Fruit fly (Drosophila melanogaster): ENCODE data around the gene CG13856.

DNA sequence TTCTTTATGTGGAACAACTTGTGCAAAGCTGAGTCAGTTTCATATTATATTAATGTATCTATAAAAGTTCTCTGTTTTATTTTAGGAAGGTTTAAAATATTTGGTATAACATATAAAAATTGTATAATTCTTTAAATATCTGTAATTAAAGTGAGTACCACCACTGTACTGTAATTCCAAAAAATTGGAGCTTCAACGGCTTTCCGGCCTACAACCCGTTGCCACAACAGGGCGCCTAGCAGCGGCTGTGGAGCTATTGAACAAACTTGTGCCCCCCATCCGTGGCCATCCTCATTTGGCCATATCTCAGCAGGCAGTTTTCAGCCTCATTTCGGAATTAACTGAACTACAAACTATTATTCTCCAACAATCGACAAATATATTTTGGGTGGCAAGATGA lies 3.2 kb downstream of the CG13856 start, which contains the start of gene CG13855:
- TF ChIP-seq psq (GFP tag; optimal IDR thresholded peaks at IDR 0.05) (no peak), dmrt93B (GFP tag; optimal IDR thresholded peaks at IDR 0.05) (no peak), Sp1 (GFP tag; optimal IDR thresholded peaks at IDR 0.05) (no peak), HLH106 (tag; optimal IDR thresholded peaks at IDR 0.05) (no peak), usp (GFP tag; optimal IDR thresholded peaks at IDR 0.05) (no peak), Myc (optimal IDR thresholded peaks at IDR 0.05) (no peak), Vsx2 (GFP tag; optimal IDR thresholded peaks at IDR 0.05; ENCODE audit: partially characterized antibody) (no peak), pan (optimal IDR thresholded peaks at IDR 0.05) (no peak), fru (GFP tag; optimal IDR thresholded peaks at IDR 0.05) (no peak)

All from whole organism, wandering third instar larva.